Fruit fly (Drosophila melanogaster): ENCODE measurements around the gene Rpt2.
A peak's percentile ranks its signal among the peaks of the same experiment; 100 is the strongest.

The Rpt2 gene

dm6 chr3R:23915967-23916366 is 15.4 kb downstream of the Rpt2 start (continued):
- TF ChIP-seq fd59A (GFP tag; optimal IDR thresholded peaks at IDR 0.05): peak; percentile 92
- peak; percentile 27 for TF ChIP-seq CG6276 (GFP tag; optimal IDR thresholded peaks at IDR 0.05)
- TF ChIP-seq Eip75B (GFP tag; optimal IDR thresholded peaks at IDR 0.05): peak; percentile 90
- peak; percentile 88 for TF ChIP-seq spab (GFP tag; optimal IDR thresholded peaks at IDR 0.05)
- peak; percentile 91 for TF ChIP-seq topi (GFP tag; optimal IDR thresholded peaks at IDR 0.05)
- no peak for TF ChIP-seq Gug (GFP tag; IDR thresholded peaks at IDR 0.05)
- peak; percentile 88 for TF ChIP-seq cyc (GFP tag; optimal IDR thresholded peaks at IDR 0.05)
- TF ChIP-seq Eip93F (GFP tag; optimal IDR thresholded peaks at IDR 0.05): peak; percentile 44

dm6 chr3R:23915042-23915428 is 16.3 kb downstream of the Rpt2 start:
- TF ChIP-seq eg (GFP tag; IDR thresholded peaks at IDR 0.05) (peak; percentile 57; the same call in 2 of the 3 replicates), CG10631 (GFP tag; optimal IDR thresholded peaks at IDR 0.05) (peak; percentile 96), CG6163 (GFP tag; IDR thresholded peaks at IDR 0.05) (peak; percentile 95), CG9139 (GFP tag; optimal IDR thresholded peaks at IDR 0.05) (peak; percentile 91), achi (GFP tag; optimal IDR thresholded peaks at IDR 0.05) (peak; percentile 94), CG8119 (GFP tag; IDR thresholded peaks at IDR 0.05) (peak; percentile 77), CG3919 (GFP tag; optimal IDR thresholded peaks at IDR 0.05) (peak; percentile 97), dac (GFP tag; optimal IDR thresholded peaks at IDR 0.05) (peak; percentile 21), CG15336 (GFP tag; IDR thresholded peaks at IDR 0.05) (peak; percentile 69), CG32006 (GFP tag; optimal IDR thresholded peaks at IDR 0.05) (peak; percentile 71), Eip75B (GFP tag; optimal IDR thresholded peaks at IDR 0.05) (peak; percentile 97), CG11294 (GFP tag; IDR thresholded peaks at IDR 0.05) (peak; percentile 32; the same call in 1 of the 2 replicates), Ets21C (GFP tag; optimal IDR thresholded peaks at IDR 0.05) (peak; percentile 88), Sox15 (GFP tag; optimal IDR thresholded peaks at IDR 0.05) (peak; percentile 95), ss (GFP tag; optimal IDR thresholded peaks at IDR 0.05) (peak; percentile 88 to 97), Eip93F (GFP tag; optimal IDR thresholded peaks at IDR 0.05) (peak; percentile 83), Met (GFP tag; optimal IDR thresholded peaks at IDR 0.05) (peak; percentile 97), cyc (GFP tag; optimal IDR thresholded peaks at IDR 0.05) (peak; percentile 94), Ets96B (tag; optimal IDR thresholded peaks at IDR 0.05) (peak; percentile 98), OdsH (GFP tag; optimal IDR thresholded peaks at IDR 0.05) (peak; percentile 96), CG11902 (GFP tag; optimal IDR thresholded peaks at IDR 0.05) (peak; percentile 94), CG6792 (GFP tag; optimal IDR thresholded peaks at IDR 0.05) (peak; percentile 97), CG11762 (GFP tag; optimal IDR thresholded peaks at IDR 0.05; ENCODE audit: insufficient read depth) (peak; percentile 92), svp (GFP tag) (peak; percentile 99), CG8632 (GFP tag; optimal IDR thresholded peaks at IDR 0.05) (peak; percentile 98), fd59A (GFP tag; optimal IDR thresholded peaks at IDR 0.05) (peak; percentile 95), fkh (GFP tag; optimal IDR thresholded peaks at IDR 0.05) (no peak), Gug (GFP tag; IDR thresholded peaks at IDR 0.05) (peak; percentile 64), Hr4 (GFP tag; optimal IDR thresholded peaks at IDR 0.05) (peak; percentile 63), net (GFP tag; optimal IDR thresholded peaks at IDR 0.05) (peak; percentile 95), CG1621 (tag; optimal IDR thresholded peaks at IDR 0.05) (peak; percentile 95), esn (GFP tag; optimal IDR thresholded peaks at IDR 0.05) (peak; percentile 98), CG3032 (tag; optimal IDR thresholded peaks at IDR 0.05) (peak; percentile 97), CG6276 (GFP tag; optimal IDR thresholded peaks at IDR 0.05) (no peak), lz (GFP tag; optimal IDR thresholded peaks at IDR 0.05) (peak; percentile 94), CG8319 (GFP tag; optimal IDR thresholded peaks at IDR 0.05) (peak; percentile 94), fd85E (GFP tag; optimal IDR thresholded peaks at IDR 0.05) (peak; percentile 87), topi (GFP tag; optimal IDR thresholded peaks at IDR 0.05) (peak; percentile 96), vri (GFP tag; optimal IDR thresholded peaks at IDR 0.05) (peak; percentile 91), Sox102F (GFP tag; optimal IDR thresholded peaks at IDR 0.05) (peak; percentile 94), Lpt (GFP tag; optimal IDR thresholded peaks at IDR 0.05) (peak; percentile 72), dsx (GFP tag; optimal IDR thresholded peaks at IDR 0.05; ENCODE audit: poor library complexity, severe bottlenecking) (peak; percentile 95), CG16779 (tag; optimal IDR thresholded peaks at IDR 0.05) (peak; percentile 90), CG4318 (GFP tag; optimal IDR thresholded peaks at IDR 0.05) (peak; percentile 14), pdm3 (GFP tag; optimal IDR thresholded peaks at IDR 0.05) (peak; percentile 95), spab (GFP tag; optimal IDR thresholded peaks at IDR 0.05) (peak; percentile 96), Sox14 (GFP tag; optimal IDR thresholded peaks at IDR 0.05) (peak; percentile 92), salr (GFP tag; optimal IDR thresholded peaks at IDR 0.05) (peak; percentile 82 to 95)
